Worm (Caenorhabditis elegans) whole organism, L4 larva: ENCODE results near the gene fbxb-25.

Experiments used
- ceh-82 ChIP-seq: sonication (generic microtip); optimal IDR thresholded peaks from 2 replicates; lab custom pipeline; 2017; ENCODE audit warnings: missing biosample characterization, missing genetic modification characterization
- hlh-30 ChIP-seq: sonication (generic microtip); optimal IDR thresholded peaks from 2 replicates; lab custom pipeline; 2017; ENCODE audit warnings: antibody characterized with exemption, mild to moderate bottlenecking, missing genetic modification characterization, missing compliant biosample characterization; ENCODE audit not compliant: insufficient read depth
- lin-39 ChIP-seq: fragments of 150-350 bp; optimal IDR thresholded peaks from 2 replicates; lab custom pipeline; 2014; ENCODE audit warnings: missing biosample characterization, missing genetic modification reagents, missing genetic modification characterization
- mdl-1 ChIP-seq, 2 experiments: fragments of 150-350 bp in 1 of 2; sonication (generic microtip) in 1 of 2; optimal IDR thresholded peaks; 2 replicates each; lab custom pipeline; 2014 to 2017; ENCODE audit warnings: missing biosample characterization in 2 of 2, missing genetic modification characterization in 2 of 2
- mep-1 ChIP-seq: fragments of 150-350 bp; sonication (generic microtip); optimal IDR thresholded peaks from 3 replicates; lab custom pipeline; 2014; ENCODE audit warnings: missing biosample characterization, missing genetic modification characterization
- snpc-4 ChIP-seq: fragments of 150-350 bp; optimal IDR thresholded peaks from 2 replicates; lab custom pipeline; 2014; ENCODE audit warnings: missing biosample characterization, missing genetic modification characterization

DNA sequence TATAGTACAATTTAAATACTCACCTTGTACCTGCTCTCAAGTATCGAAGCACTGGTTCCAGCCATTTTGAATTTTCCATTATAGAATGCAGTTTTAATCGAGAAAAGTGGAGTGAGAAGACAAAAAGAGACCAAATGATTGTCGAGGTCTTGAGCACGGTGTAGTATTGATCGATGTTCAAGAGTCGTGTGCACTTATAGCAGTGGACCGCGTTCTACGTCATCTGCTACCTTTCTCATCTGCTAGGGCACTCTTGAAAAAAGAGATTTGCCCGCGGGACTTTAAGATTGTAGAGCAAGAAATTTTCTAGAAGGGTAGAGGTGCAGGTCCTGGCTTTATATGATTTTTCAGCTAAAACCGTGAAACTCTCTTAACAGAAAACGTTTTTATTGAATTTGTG is 9.0 kb downstream of the fbxb-25 start, which contains the start of gene fbxc-21:
- TF ChIP-seq hlh-30 (tag; lab: Kevin White, UChicago) (no peak), ceh-82 (tag; lab: Kevin White, UChicago) (no peak), snpc-4 (tag; lab: Kevin White, UChicago) (no peak), mep-1 (no peak), lin-39 (tag; lab: Kevin White, UChicago) (no peak), mdl-1 (tag; optimal IDR thresholded peaks at IDR 0.05; lab: Kevin White, UChicago) (no peak)
